Worm (Caenorhabditis elegans): ENCODE results near the gene F22B7.1.
A peak's percentile ranks its signal among the peaks of the same experiment; 100 is the strongest.

The F22B7.1 gene

ce11 chrIII:8656055-8656454 is 9.1 kb upstream of the F22B7.1 start:
- TF ChIP-seq ama-1 (optimal IDR thresholded peaks at IDR 0.05) (no peak), lin-39 (tag; optimal IDR thresholded peaks at IDR 0.05) (no peak), ceh-63 (GFP tag; optimal IDR thresholded peaks at IDR 0.05) (no peak), fos-1 (tag; optimal IDR thresholded peaks at IDR 0.05) (no peak), efl-1 (optimal IDR thresholded peaks at IDR 0.05) (no peak), efl-1 (GFP tag; optimal IDR thresholded peaks at IDR 0.05 in 1 of 2) (no peak), unc-130 (tag; optimal IDR thresholded peaks at IDR 0.05) (no peak), nhr-19 (GFP tag; conservative IDR thresholded peaks at IDR 0.05) (peak; percentile 12; the same call in 1 of the 2 replicates), ces-1 (GFP tag; optimal IDR thresholded peaks at IDR 0.05) (no peak), snu-23 (GFP tag; optimal IDR thresholded peaks at IDR 0.05) (peak; percentile 1), lin-14 (GFP tag; optimal IDR thresholded peaks at IDR 0.05) (peak; percentile 3), nhr-85 (tag) (peak; percentile 70), nhr-11 (tag; optimal IDR thresholded peaks at IDR 0.05) (no peak), ets-5 (GFP tag; IDR thresholded peaks at IDR 0.05) (no peak), sptf-1 (tag; optimal IDR thresholded peaks at IDR 0.05) (no peak), vab-15 (tag; optimal IDR thresholded peaks at IDR 0.05) (no peak)

DNA sequence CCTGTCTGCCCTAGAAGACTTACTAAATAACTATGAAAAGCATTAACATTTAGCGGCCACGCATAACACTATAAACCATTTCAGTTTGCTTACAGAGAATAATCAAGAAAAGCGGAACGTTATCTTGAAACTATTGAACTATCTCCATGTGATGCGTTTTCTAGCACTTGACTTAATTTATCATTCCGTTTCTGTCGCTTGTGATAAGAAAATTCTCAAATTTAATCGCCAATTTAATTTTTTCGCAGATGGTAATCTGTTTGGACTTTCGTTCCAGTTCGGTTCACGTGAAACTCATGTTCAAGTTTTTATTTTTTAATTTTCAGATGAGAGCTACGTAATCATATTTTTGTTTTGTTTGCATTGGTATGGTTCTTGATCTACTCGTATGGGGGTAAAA is 8.2 kb upstream of the F22B7.1 start:
- peak; percentile 27 for TF ChIP-seq nhr-90 (tag; optimal IDR thresholded peaks at IDR 0.05; ENCODE audit: poor library complexity)
- peak in 1 of 2 experiments; percentile 23 for TF ChIP-seq mdl-1 (tag; optimal IDR thresholded peaks at IDR 0.05)
- peak; percentile 92 for TF ChIP-seq elt-2 (tag; optimal IDR thresholded peaks at IDR 0.05)
- peak; percentile 35 for TF ChIP-seq lin-14 (GFP tag; optimal IDR thresholded peaks at IDR 0.05)
- peak; percentile 78 for TF ChIP-seq tlp-1 (tag; optimal IDR thresholded peaks at IDR 0.05)
- no peak for TF ChIP-seq efl-1 (optimal IDR thresholded peaks at IDR 0.05)
- TF ChIP-seq efl-1 (GFP tag; optimal IDR thresholded peaks at IDR 0.05 in 1 of 2) = peak in 1 of 2 experiments; percentile 24
- TF ChIP-seq nhr-71 (tag; optimal IDR thresholded peaks at IDR 0.05) = peak; percentile 38
- TF ChIP-seq lin-15B (tag; optimal IDR thresholded peaks at IDR 0.05) = no peak
- TF ChIP-seq nhr-20 (tag; optimal IDR thresholded peaks at IDR 0.05) = peak; percentile 34
- TF ChIP-seq elt-3 (tag; optimal IDR thresholded peaks at IDR 0.05) = peak in 2 of 6 experiments; percentile 26 to 81
- TF ChIP-seq lin-35 (GFP tag; optimal IDR thresholded peaks at IDR 0.05) = peak in 1 of 2 experiments; percentile 46
- peak; percentile 23 for TF ChIP-seq nhr-85 (tag)
- no peak for TF ChIP-seq unc-62 (GFP tag; optimal IDR thresholded peaks at IDR 0.05)
- peak; percentile 41 for TF ChIP-seq jun-1 (tag; optimal IDR thresholded peaks at IDR 0.05)
- no peak for TF ChIP-seq skn-1 (tag; optimal IDR thresholded peaks at IDR 0.05)
- no peak for TF ChIP-seq irx-1 (tag; optimal IDR thresholded peaks at IDR 0.05)

ce11 chrIII:8657676-8658366 is 7.3 kb upstream of the F22B7.1 start:
- TF ChIP-seq efl-1 (optimal IDR thresholded peaks at IDR 0.05) (no peak), efl-1 (GFP tag; optimal IDR thresholded peaks at IDR 0.05 in 1 of 2) (peak in 1 of 2 experiments; percentile 92), C16A3.4 (tag; optimal IDR thresholded peaks at IDR 0.05) (no peak), rnt-1 (tag; optimal IDR thresholded peaks at IDR 0.05) (no peak)

DNA sequence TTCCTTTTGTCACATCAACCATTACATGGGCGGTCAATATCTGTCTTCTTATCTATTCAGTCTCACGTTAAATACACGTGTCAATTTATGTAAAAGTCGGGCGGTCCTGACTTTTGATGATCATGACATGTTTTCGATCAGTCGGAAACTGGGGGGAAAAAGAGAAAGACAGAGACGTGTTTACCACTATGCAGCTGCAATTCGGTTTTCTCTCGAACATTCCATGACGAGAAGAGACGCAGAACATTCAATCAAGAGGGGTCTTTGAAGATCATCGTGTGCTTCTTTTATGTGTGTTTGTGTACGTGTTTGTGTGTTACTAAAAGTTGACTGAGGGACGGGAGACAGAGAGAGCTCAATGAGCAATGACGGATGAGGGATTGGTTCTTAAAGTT is 6.8 kb upstream of the F22B7.1 start:
- TF ChIP-seq efl-3 (GFP tag; optimal IDR thresholded peaks at IDR 0.05) (no peak), nhr-77 (tag; optimal IDR thresholded peaks at IDR 0.05) (peak; percentile 89), grh-1 (GFP tag; IDR thresholded peaks at IDR 0.05) (peak; percentile 74), mef-2 (tag; optimal IDR thresholded peaks at IDR 0.05) (peak; percentile 87), fkh-4 (tag; optimal IDR thresholded peaks at IDR 0.05; ENCODE audit: borderline replicate concordance) (no peak), ceh-82 (tag; optimal IDR thresholded peaks at IDR 0.05) (peak; percentile 24 to 56 (median 47)), unc-98 (GFP tag; IDR thresholded peaks at IDR 0.05) (peak; percentile 44), unc-130 (tag; optimal IDR thresholded peaks at IDR 0.05) (peak; percentile 96), zag-1 (tag; optimal IDR thresholded peaks at IDR 0.05) (no peak), egl-27 (tag; optimal IDR thresholded peaks at IDR 0.05) (peak; percentile 49 to 55), nhr-237 (tag; optimal IDR thresholded peaks at IDR 0.05) (peak; percentile 66), mab-9 (GFP tag; IDR thresholded peaks at IDR 0.05) (peak; percentile 62; the same call in 1 of the 2 replicates), vab-15 (tag; optimal IDR thresholded peaks at IDR 0.05) (peak; percentile 90), ama-1 (optimal IDR thresholded peaks at IDR 0.05) (peak; percentile 91), unc-30 (tag; optimal IDR thresholded peaks at IDR 0.05) (no peak), nhr-20 (tag; optimal IDR thresholded peaks at IDR 0.05) (peak; percentile 98), tlp-1 (tag; optimal IDR thresholded peaks at IDR 0.05) (no peak), nhr-12 (tag; optimal IDR thresholded peaks at IDR 0.05) (no peak), lin-35 (GFP tag; optimal IDR thresholded peaks at IDR 0.05) (peak; percentile 67 to 85), tbx-2 (tag; optimal IDR thresholded peaks at IDR 0.05) (peak; percentile 91), blmp-1 (tag; optimal IDR thresholded peaks at IDR 0.05) (peak; percentile 88), C34B4.2 (tag; optimal IDR thresholded peaks at IDR 0.05) (peak; percentile 85), lin-15B (tag; optimal IDR thresholded peaks at IDR 0.05) (no peak)

All from whole organism, L1 larva.